Worm (Caenorhabditis elegans): ENCODE results near the gene cct-4.

DNA sequence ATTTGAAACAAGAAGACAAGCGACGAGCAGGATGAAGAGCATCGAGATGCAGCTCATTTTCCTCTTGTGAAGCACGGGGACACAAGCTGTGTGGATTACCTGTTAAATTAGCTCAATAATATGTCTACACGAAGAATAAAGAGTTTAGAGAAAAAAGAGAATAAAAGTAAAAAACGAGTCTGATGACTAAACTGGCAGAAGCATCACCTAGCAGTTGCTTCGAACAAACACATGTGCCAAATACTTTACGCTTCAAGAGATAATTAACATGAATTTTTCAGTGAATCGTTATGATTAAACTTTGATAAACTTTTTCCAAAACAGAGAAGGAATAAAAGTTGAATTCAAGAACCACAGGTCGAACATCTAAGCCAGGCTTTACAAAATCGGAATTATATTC is 11.8 kb downstream of the cct-4 start, which contains the start of gene nlp-55:
- TF ChIP-seq dpl-1 (GFP tag; optimal IDR thresholded peaks at IDR 0.05) (no peak), zfh-2 (GFP tag; conservative IDR thresholded peaks at IDR 0.05) (no peak)

All from whole organism, young adult.